Worm (Caenorhabditis elegans): ENCODE data around the gene Y55F3BL.4.

Gene Y55F3BL.4

DNA sequence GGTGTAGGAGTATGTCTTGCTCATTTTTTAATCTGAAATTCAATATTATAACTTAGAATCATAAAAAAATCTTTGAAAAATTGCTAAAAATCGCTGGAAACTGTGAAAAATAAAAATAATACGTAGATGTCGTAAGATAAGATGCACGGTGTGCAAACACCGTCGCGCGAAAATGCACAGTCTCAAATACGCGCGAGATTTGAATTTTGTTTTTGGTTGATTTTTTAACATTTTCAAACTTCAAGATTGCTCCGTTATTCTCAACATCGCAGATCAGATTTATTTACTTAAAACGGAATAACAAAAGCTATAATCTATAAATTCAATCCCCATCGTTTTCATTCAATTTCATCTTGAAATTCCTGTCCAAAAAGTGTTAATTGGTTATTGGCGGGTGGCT is 37.2 kb downstream of the Y55F3BL.4 start, which contains the start of gene Y55F3BR.6:
Gene Y55F3BR.6, minus strand, starts transcription at position 32 of the 400 bp plus-strand sequence.
- TF ChIP-seq efl-1 (optimal IDR thresholded peaks at IDR 0.05) = peak; percentile 65 to 97
- TF ChIP-seq efl-1 (GFP tag; optimal IDR thresholded peaks at IDR 0.05 in 1 of 2) = peak; percentile 82 to 93
- TF ChIP-seq hlh-4 (tag; optimal IDR thresholded peaks at IDR 0.05) = no peak
- TF ChIP-seq aly-2 (tag; optimal IDR thresholded peaks at IDR 0.05) = no peak
- no peak for TF ChIP-seq nhr-19 (GFP tag; conservative IDR thresholded peaks at IDR 0.05)
- TF ChIP-seq sup-37 (GFP tag; optimal IDR thresholded peaks at IDR 0.05) = no peak
- TF ChIP-seq hpl-2 (GFP tag; optimal IDR thresholded peaks at IDR 0.05) = no peak
- no peak for TF ChIP-seq pax-3 (tag; optimal IDR thresholded peaks at IDR 0.05)
- TF ChIP-seq dpl-1 (GFP tag; optimal IDR thresholded peaks at IDR 0.05) = peak; percentile 27 to 71 (median 57)
- no peak for TF ChIP-seq Y116A8C.19 (tag; optimal IDR thresholded peaks at IDR 0.05; ENCODE audit: borderline replicate concordance)
- TF ChIP-seq ceh-88 (GFP tag; IDR thresholded peaks at IDR 0.05) = no peak
- no peak for TF ChIP-seq mef-2 (tag; optimal IDR thresholded peaks at IDR 0.05)
- no peak for TF ChIP-seq lin-14 (GFP tag; optimal IDR thresholded peaks at IDR 0.05)
- peak; percentile 29 to 70 for TF ChIP-seq lin-35 (GFP tag; optimal IDR thresholded peaks at IDR 0.05)
- TF ChIP-seq F16B12.6 (tag; optimal IDR thresholded peaks at IDR 0.05) = peak; percentile 58
- no peak for TF ChIP-seq pqm-1 (tag; optimal IDR thresholded peaks at IDR 0.05)
- no peak for TF ChIP-seq zag-1 (tag; optimal IDR thresholded peaks at IDR 0.05)

DNA sequence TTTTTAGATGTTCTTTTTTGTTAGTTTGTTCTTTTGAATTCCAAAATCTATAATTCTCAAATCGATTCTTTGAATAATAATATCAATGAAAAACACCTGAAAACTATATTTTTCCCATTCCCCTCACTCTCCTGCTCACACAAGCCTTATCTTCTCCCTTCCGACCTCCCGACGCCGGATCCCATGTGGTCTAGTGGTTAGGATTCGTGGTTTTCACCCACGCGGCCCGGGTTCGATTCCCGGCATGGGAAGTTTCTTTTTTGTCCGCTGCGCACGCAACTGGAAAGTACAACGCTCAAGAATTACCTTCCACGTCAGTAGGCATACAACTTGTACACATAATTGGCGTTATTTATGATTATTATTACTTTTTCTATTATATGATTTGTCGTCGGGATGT is 37.7 kb downstream of the Y55F3BL.4 start:
- TF ChIP-seq egl-13 (tag; optimal IDR thresholded peaks at IDR 0.05) (no peak), sox-4 (tag; optimal IDR thresholded peaks at IDR 0.05) (no peak), sptf-1 (tag; optimal IDR thresholded peaks at IDR 0.05) (no peak), nhr-47 (tag; optimal IDR thresholded peaks at IDR 0.05) (peak; percentile 61), C16A3.4 (tag; optimal IDR thresholded peaks at IDR 0.05) (peak; percentile 50), hpl-2 (GFP tag; optimal IDR thresholded peaks at IDR 0.05) (no peak), ceh-88 (GFP tag; IDR thresholded peaks at IDR 0.05) (no peak), nhr-12 (tag; optimal IDR thresholded peaks at IDR 0.05) (no peak), unc-86 (tag; optimal IDR thresholded peaks at IDR 0.05) (no peak), efl-1 (optimal IDR thresholded peaks at IDR 0.05) (peak; percentile 52 to 53), efl-1 (GFP tag; optimal IDR thresholded peaks at IDR 0.05 in 1 of 2) (peak; percentile 46 to 94), nhr-28 (tag; optimal IDR thresholded peaks at IDR 0.05) (no peak), ces-1 (GFP tag; optimal IDR thresholded peaks at IDR 0.05) (no peak), nhr-76 (tag; optimal IDR thresholded peaks at IDR 0.05) (no peak), nhr-71 (tag; optimal IDR thresholded peaks at IDR 0.05) (no peak), elt-3 (tag; optimal IDR thresholded peaks at IDR 0.05) (peak in 1 of 6 experiments; percentile 34), ztf-4 (tag; optimal IDR thresholded peaks at IDR 0.05) (no peak), zag-1 (tag; optimal IDR thresholded peaks at IDR 0.05) (no peak), skn-1 (tag; optimal IDR thresholded peaks at IDR 0.05) (peak; percentile 2), nhr-90 (tag; optimal IDR thresholded peaks at IDR 0.05; ENCODE audit: poor library complexity) (peak; percentile 52), unc-98 (GFP tag; IDR thresholded peaks at IDR 0.05) (no peak), tbx-2 (tag; optimal IDR thresholded peaks at IDR 0.05) (peak; percentile 37), pqm-1 (tag; optimal IDR thresholded peaks at IDR 0.05) (no peak), nhr-20 (tag; optimal IDR thresholded peaks at IDR 0.05) (peak; percentile 60), lin-39 (tag; optimal IDR thresholded peaks at IDR 0.05) (no peak), nhr-19 (GFP tag; conservative IDR thresholded peaks at IDR 0.05) (no peak), C04F5.9 (tag; optimal IDR thresholded peaks at IDR 0.05) (peak; percentile 8), dsc-1 (tag; optimal IDR thresholded peaks at IDR 0.05) (peak; percentile 55), hlh-4 (tag; optimal IDR thresholded peaks at IDR 0.05) (no peak), fkh-8 (tag; optimal IDR thresholded peaks at IDR 0.05) (no peak), mdl-1 (tag; optimal IDR thresholded peaks at IDR 0.05) (peak in 1 of 2 experiments; percentile 64), nhr-85 (tag) (no peak), dpl-1 (GFP tag; optimal IDR thresholded peaks at IDR 0.05) (peak; percentile 17 to 59 (median 40)), ets-5 (GFP tag; IDR thresholded peaks at IDR 0.05) (no peak), ceh-90 (tag; optimal IDR thresholded peaks at IDR 0.05) (no peak), ceh-82 (tag; optimal IDR thresholded peaks at IDR 0.05) (peak; percentile 6 to 66 (median 23)), lin-13 (GFP tag; optimal IDR thresholded peaks at IDR 0.05) (peak; percentile 41), snpc-4 (tag; optimal IDR thresholded peaks at IDR 0.05) (peak; percentile 47), ceh-63 (GFP tag; optimal IDR thresholded peaks at IDR 0.05) (no peak), efl-3 (GFP tag; optimal IDR thresholded peaks at IDR 0.05) (no peak), lir-3 (tag; optimal IDR thresholded peaks at IDR 0.05; ENCODE audit: poor library complexity) (no peak), nhr-237 (tag; optimal IDR thresholded peaks at IDR 0.05) (no peak), tlp-1 (tag; optimal IDR thresholded peaks at IDR 0.05) (no peak)
